Fruit fly (Drosophila melanogaster) whole organism: ENCODE data around the gene CG5808.

Experiments used
- CG8478 ChIP-seq: fragments of >200 bp; optimal IDR thresholded peaks from 2 replicates; lab custom pipeline; 2018; ENCODE audit warnings: inconsistent platforms
- Dll ChIP-seq: fragments of >200 bp; optimal IDR thresholded peaks from 2 replicates; lab custom pipeline; 2017
- EcR ChIP-seq, 2 experiments: fragments of >200 bp; optimal IDR thresholded peaks; 2 replicates each; lab custom pipeline; 2017; ENCODE audit warnings: missing biosample characterization in 2 of 2, missing genetic modification characterization in 2 of 2, missing genetic modification reagents in 2 of 2
- pan ChIP-seq: fragments of >200 bp; optimal IDR thresholded peaks from 2 replicates; lab custom pipeline; 2017
- psq ChIP-seq: fragments of >200 bp; optimal IDR thresholded peaks from 2 replicates; lab custom pipeline; 2017
- usp ChIP-seq: fragments of >200 bp; optimal IDR thresholded peaks from 2 replicates; lab custom pipeline; 2017; ENCODE audit warnings: missing biosample characterization, missing genetic modification characterization, mixed read lengths

dm6 chr3R:24777101-24777500 lies 39.7 kb downstream of the CG5808 start:
- TF ChIP-seq Dll (lab: Kevin White, UChicago): no peak
- no peak for TF ChIP-seq CG8478 (lab: Kevin White, UChicago)
- no peak for TF ChIP-seq psq (lab: Kevin White, UChicago)
- no peak for TF ChIP-seq usp (GFP tag; lab: Kevin White, UChicago)
- TF ChIP-seq pan: no peak
- no peak for TF ChIP-seq EcR (GFP tag; optimal IDR thresholded peaks at IDR 0.05; lab: Kevin White, UChicago)
